Fruit fly (Drosophila melanogaster) whole organism, embryonic: ENCODE results near the gene run.

ENCODE experiments used
- Antp ChIP-seq: fragments of 200-800 bp; sonication (Bioruptor generic); optimal IDR thresholded peaks from 3 replicates; lab custom pipeline; 2016; ENCODE audit warnings: missing biosample characterization, missing genetic modification characterization
- Awh ChIP-seq: fragments of 200-800 bp; sonication (Bioruptor generic); IDR thresholded peaks from 2 replicates; pipeline ENCODE4, ENCODE4 v1.3.6; 2022; ENCODE audit warnings: missing biosample characterization, missing genetic modification characterization
- Bteb2 ChIP-seq: fragments of 200-800 bp; sonication (Bioruptor generic); optimal IDR thresholded peaks from 2 replicates; lab custom pipeline; 2016; ENCODE audit warnings: missing biosample characterization, missing genetic modification characterization
- CG10274 ChIP-seq: fragments of 200-800 bp; sonication (Bioruptor generic); optimal IDR thresholded peaks from 3 replicates; lab custom pipeline; 2017; ENCODE audit warnings: missing biosample characterization, mild to moderate bottlenecking, missing genetic modification characterization
- CG10979 ChIP-seq: fragments of 200-800 bp; sonication (Bioruptor generic); optimal IDR thresholded peaks from 2 replicates; lab custom pipeline; 2018; ENCODE audit warnings: missing biosample characterization, mild to moderate bottlenecking, missing genetic modification characterization, moderate library complexity
- CG12236 ChIP-seq: fragments of 200-800 bp; sonication (Bioruptor generic); optimal IDR thresholded peaks from 2 replicates; lab custom pipeline; 2016; ENCODE audit warnings: missing biosample characterization, missing genetic modification characterization
- CG12299 ChIP-seq: fragments of 200-800 bp; sonication (Bioruptor generic); optimal IDR thresholded peaks from 2 replicates; lab custom pipeline; 2018; ENCODE audit warnings: missing biosample characterization, mild to moderate bottlenecking, missing genetic modification characterization
- CG13775 ChIP-seq: fragments of 200-800 bp; sonication (Bioruptor generic); optimal IDR thresholded peaks from 3 replicates; lab custom pipeline; 2017; ENCODE audit warnings: missing biosample characterization, mild to moderate bottlenecking, missing genetic modification characterization
- CG15479 ChIP-seq: fragments of 200-800 bp; sonication (Bioruptor generic); optimal IDR thresholded peaks from 3 replicates; lab custom pipeline; 2019; ENCODE audit warnings: missing biosample characterization, mild to moderate bottlenecking, missing genetic modification characterization, moderate library complexity
- CG15601 ChIP-seq: fragments of 200-800 bp; sonication (Bioruptor generic); optimal IDR thresholded peaks from 3 replicates; lab custom pipeline; 2019; ENCODE audit warnings: missing biosample characterization, mild to moderate bottlenecking, missing genetic modification characterization, moderate library complexity
- CG16863 ChIP-seq: fragments of 200-800 bp; sonication (Bioruptor generic); optimal IDR thresholded peaks from 3 replicates; lab custom pipeline; 2016; ENCODE audit warnings: missing biosample characterization, missing genetic modification characterization
- CG2889 ChIP-seq: fragments of 200-800 bp; sonication (Bioruptor generic); IDR thresholded peaks from 3 replicates; pipeline ENCODE4 v1.3.6; 2022; ENCODE audit warnings: missing biosample characterization, missing genetic modification characterization
- CG30431 ChIP-seq: fragments of 200-800 bp; sonication (Bioruptor generic); optimal IDR thresholded peaks from 2 replicates; lab custom pipeline; 2017; ENCODE audit warnings: missing biosample characterization, missing genetic modification characterization
- CG3838 ChIP-seq: fragments of 200-800 bp; sonication (Bioruptor generic); optimal IDR thresholded peaks from 3 replicates; lab custom pipeline; 2016; ENCODE audit warnings: missing biosample characterization, missing genetic modification characterization
- CG4328 ChIP-seq: fragments of 200-800 bp; sonication (Bioruptor generic); optimal IDR thresholded peaks from 3 replicates; lab custom pipeline; 2017; ENCODE audit warnings: missing biosample characterization, missing genetic modification reagents, missing genetic modification characterization
- CG4424 ChIP-seq: fragments of 200-800 bp; sonication (Bioruptor generic); optimal IDR thresholded peaks from 3 replicates; lab custom pipeline; 2016; ENCODE audit warnings: missing biosample characterization, missing genetic modification characterization
- CG6272 ChIP-seq: fragments of 200-800 bp; sonication (Bioruptor generic); IDR thresholded peaks from 2 replicates; pipeline ENCODE4 v1.3.6; 2022; ENCODE audit warnings: missing biosample characterization, missing genetic modification characterization
- CG7271 ChIP-seq: fragments of 200-800 bp; sonication (Bioruptor generic); optimal IDR thresholded peaks from 2 replicates; lab custom pipeline; 2018; ENCODE audit warnings: missing biosample characterization, mild to moderate bottlenecking, missing genetic modification characterization, moderate library complexity
- CG7786 ChIP-seq: fragments of 200-800 bp; sonication (Bioruptor generic); optimal IDR thresholded peaks from 2 replicates; lab custom pipeline; 2016; ENCODE audit warnings: missing biosample characterization, missing genetic modification characterization
- CG7963 ChIP-seq: fragments of 200-800 bp; sonication (Bioruptor generic); IDR thresholded peaks from 3 replicates; pipeline ENCODE4 v1.3.6; 2022; ENCODE audit warnings: missing biosample characterization, missing genetic modification characterization; ENCODE audit not compliant: partially characterized antibody
- CG8388 ChIP-seq: fragments of 200-800 bp; sonication (Bioruptor generic); optimal IDR thresholded peaks from 2 replicates; lab custom pipeline; 2019; ENCODE audit warnings: missing biosample characterization, mild to moderate bottlenecking, missing genetic modification characterization, moderate library complexity
- CoRest ChIP-seq: fragments of 200-800 bp; sonication (Bioruptor generic); optimal IDR thresholded peaks from 3 replicates; lab custom pipeline; 2018; ENCODE audit warnings: missing biosample characterization, mild to moderate bottlenecking, missing genetic modification characterization, moderate library complexity
- Dbx ChIP-seq: fragments of 200-800 bp; sonication (Bioruptor generic); IDR thresholded peaks from 3 replicates; pipeline ENCODE4 v1.3.6; 2022; ENCODE audit warnings: missing biosample characterization, missing genetic modification characterization
- Doc3 ChIP-seq: fragments of 200-800 bp; sonication (Bioruptor generic); IDR thresholded peaks from 3 replicates; pipeline ENCODE4 v1.3.6; 2022; ENCODE audit warnings: missing biosample characterization, missing genetic modification characterization; ENCODE audit not compliant: partially characterized antibody
- Hr78 ChIP-seq, 2 experiments: fragments of 200-800 bp in 1 of 2; fragments of >200 bp in 1 of 2; sonication (Bioruptor generic) in 1 of 2; optimal IDR thresholded peaks; 2 replicates each; lab custom pipeline; 2017 to 2019; ENCODE audit warnings: missing biosample characterization in 2 of 2, missing genetic modification characterization in 2 of 2, mild to moderate bottlenecking in 1 of 2, moderate library complexity in 1 of 2
- Hsf ChIP-seq: fragments of 200-800 bp; sonication (Bioruptor generic); optimal IDR thresholded peaks from 3 replicates; lab custom pipeline; 2016; ENCODE audit warnings: missing biosample characterization, missing genetic modification characterization
- Lim3 ChIP-seq: fragments of 200-800 bp; sonication (Bioruptor generic); IDR thresholded peaks from 2 replicates; pipeline ENCODE4 v1.3.6; 2022; ENCODE audit warnings: missing biosample characterization, missing genetic modification characterization
- Stat92E ChIP-seq, 3 experiments: fragments of >200 bp in 2 of 3; fragments of 200-800 bp in 1 of 3; sonication (Bioruptor generic) in 1 of 3; optimal IDR thresholded peaks; 2 replicates each; lab custom pipeline; 2017 to 2019; ENCODE audit warnings: missing biosample characterization in 3 of 3, missing genetic modification characterization in 3 of 3, mild to moderate bottlenecking in 1 of 3, moderate library complexity in 1 of 3
- Tbp ChIP-seq: fragments of >200 bp; optimal IDR thresholded peaks from 2 replicates; lab custom pipeline; 2018; ENCODE audit warnings: missing biosample characterization, missing genetic modification characterization
- Trl ChIP-seq, 3 experiments: fragments of >200 bp in 2 of 3; fragments of 200-800 bp in 1 of 3; sonication (Bioruptor generic) in 1 of 3; optimal IDR thresholded peaks; 2 replicates in 1 of 3; 3 replicates in 2 of 3; lab custom pipeline; 2016 to 2017; ENCODE audit warnings: missing biosample characterization in 1 of 3, missing genetic modification characterization in 1 of 3
- amos ChIP-seq: fragments of 200-800 bp; sonication (Bioruptor generic); IDR thresholded peaks from 2 replicates; pipeline ENCODE4 v1.3.6; 2022; ENCODE audit warnings: missing biosample characterization, missing genetic modification characterization; ENCODE audit not compliant: partially characterized antibody
- ase ChIP-seq: fragments of 200-800 bp; sonication (Bioruptor generic); IDR thresholded peaks from 3 replicates; pipeline ENCODE4 v1.3.6; 2022; ENCODE audit warnings: missing biosample characterization, missing genetic modification characterization
- ci ChIP-seq: fragments of 200-800 bp; sonication (Bioruptor generic); IDR thresholded peaks from 3 replicates; pipeline ENCODE4 v1.3.6; 2022; ENCODE audit warnings: missing biosample characterization, missing genetic modification characterization
- dmrt11E ChIP-seq: fragments of 200-800 bp; sonication (Bioruptor generic); optimal IDR thresholded peaks from 3 replicates; lab custom pipeline; 2018; ENCODE audit warnings: missing biosample characterization, mild to moderate bottlenecking, missing genetic modification characterization, moderate library complexity
- grau ChIP-seq: fragments of 200-800 bp; optimal IDR thresholded peaks from 3 replicates; lab custom pipeline; 2019; ENCODE audit warnings: missing biosample characterization, mild to moderate bottlenecking, missing genetic modification characterization, moderate library complexity
- gsb-n ChIP-seq: fragments of 200-800 bp; sonication (Bioruptor generic); optimal IDR thresholded peaks from 3 replicates; lab custom pipeline; 2018; ENCODE audit warnings: missing biosample characterization, mild to moderate bottlenecking, missing genetic modification characterization
- kni ChIP-seq: fragments of 200-800 bp; sonication (Bioruptor generic); optimal IDR thresholded peaks from 3 replicates; lab custom pipeline; 2017; ENCODE audit warnings: mild to moderate bottlenecking, missing biosample characterization, missing genetic modification reagents, missing genetic modification characterization
- lola ChIP-seq, 3 experiments: fragments of >200 bp in 2 of 3; fragments of 200-800 bp in 1 of 3; sonication (Bioruptor generic) in 1 of 3; optimal IDR thresholded peaks; 2 replicates each; lab custom pipeline; 2017 to 2019; ENCODE audit warnings: missing biosample characterization in 3 of 3, missing genetic modification characterization in 3 of 3, mild to moderate bottlenecking in 1 of 3, moderate library complexity in 1 of 3
- pros ChIP-seq: fragments of 200-800 bp; sonication (Bioruptor generic); optimal IDR thresholded peaks from 3 replicates; lab custom pipeline; 2019; ENCODE audit warnings: missing biosample characterization, mild to moderate bottlenecking, missing genetic modification characterization, moderate library complexity
- run ChIP-seq: fragments of 200-800 bp; sonication (Bioruptor generic); optimal IDR thresholded peaks from 3 replicates; lab custom pipeline; 2018; ENCODE audit warnings: missing biosample characterization, mild to moderate bottlenecking, missing genetic modification characterization
- salm ChIP-seq: fragments of 200-800 bp; sonication (Bioruptor generic); optimal IDR thresholded peaks from 2 replicates; lab custom pipeline; 2018; ENCODE audit warnings: missing biosample characterization, mild to moderate bottlenecking, missing genetic modification characterization
- schlank ChIP-seq: fragments of 200-800 bp; sonication (Bioruptor generic); optimal IDR thresholded peaks from 2 replicates; lab custom pipeline; 2018; ENCODE audit warnings: missing biosample characterization, mild to moderate bottlenecking, missing genetic modification characterization
- slou ChIP-seq: fragments of 200-800 bp; sonication (Bioruptor generic); optimal IDR thresholded peaks from 3 replicates; lab custom pipeline; 2016; ENCODE audit warnings: missing biosample characterization, missing genetic modification characterization
- sob ChIP-seq: fragments of 200-800 bp; sonication (Bioruptor generic); IDR thresholded peaks from 2 replicates; pipeline ENCODE4 v1.3.6; 2022; ENCODE audit warnings: missing biosample characterization, missing genetic modification characterization
- toy ChIP-seq: fragments of 200-800 bp; sonication (Bioruptor generic); IDR thresholded peaks from 2 replicates; pipeline ENCODE4 v1.3.6; 2022; ENCODE audit warnings: missing biosample characterization, missing genetic modification characterization
- tup ChIP-seq: fragments of 200-800 bp; sonication (Bioruptor generic); optimal IDR thresholded peaks from 2 replicates; lab custom pipeline; 2016; ENCODE audit warnings: missing biosample characterization, mild to moderate bottlenecking, missing genetic modification characterization, moderate library complexity
- zen ChIP-seq: fragments of 200-800 bp; sonication (Bioruptor generic); optimal IDR thresholded peaks from 3 replicates; lab custom pipeline; 2018; ENCODE audit warnings: missing biosample characterization, mild to moderate bottlenecking, missing genetic modification characterization, moderate library complexity
- zf30C ChIP-seq: fragments of 200-800 bp; sonication (Bioruptor generic); optimal IDR thresholded peaks from 3 replicates; lab custom pipeline; 2018; ENCODE audit warnings: missing biosample characterization, mild to moderate bottlenecking, missing genetic modification characterization

The run gene

dm6 chrX:20693814-20694452 lies 3.5 kb downstream of the run start (continued):
- peak; percentile 69 for TF ChIP-seq kni (GFP tag; lab: Kevin White, UChicago)
- TF ChIP-seq CG4424 = no peak
- peak; percentile 51 to 66 for TF ChIP-seq Trl (optimal IDR thresholded peaks at IDR 0.05; lab: Kevin White, UChicago)
- no peak for TF ChIP-seq Trl (GFP tag; optimal IDR thresholded peaks at IDR 0.05; lab: Kevin White, UChicago)
- TF ChIP-seq zf30C (GFP tag; lab: Kevin White, UChicago) = no peak
- TF ChIP-seq CoRest (tag; lab: Kevin White, UChicago) = no peak
- no peak for TF ChIP-seq ase (GFP tag; lab: Robert Waterston, UW)
- TF ChIP-seq run (tag; lab: Kevin White, UChicago) = peak; percentile 91
- peak; percentile 95 for TF ChIP-seq CG15479
- TF ChIP-seq ci (GFP tag; lab: Robert Waterston, UW) = no peak
- TF ChIP-seq pros (GFP tag; lab: Kevin White, UChicago) = peak; percentile 69

dm6 chrX:20702904-20703303 lies 12.4 kb downstream of the run start:
- no peak for TF ChIP-seq CG30431 (GFP tag; lab: Kevin White, UChicago)
- peak; percentile 14 for TF ChIP-seq CG10979
- no peak for TF ChIP-seq Lim3 (GFP tag; lab: Robert Waterston, UW)
- no peak for TF ChIP-seq tup (GFP tag; lab: Kevin White, UChicago)
- no peak for TF ChIP-seq gsb-n (tag; lab: Kevin White, UChicago)
- TF ChIP-seq Tbp = no peak
- TF ChIP-seq Hr78 (GFP tag; optimal IDR thresholded peaks at IDR 0.05; lab: Kevin White, UChicago) = no peak
- no peak for TF ChIP-seq ase (GFP tag; lab: Robert Waterston, UW)
- TF ChIP-seq zen (tag; lab: Kevin White, UChicago) = peak; percentile 63
- no peak for TF ChIP-seq schlank (tag; lab: Kevin White, UChicago)
- no peak for TF ChIP-seq CG12299 (tag; lab: Kevin White, UChicago)
- no peak for TF ChIP-seq sob (GFP tag; lab: Robert Waterston, UW)
- no peak for TF ChIP-seq CG7786 (GFP tag; lab: Kevin White, UChicago)
- TF ChIP-seq CG16863 (GFP tag; lab: Kevin White, UChicago) = no peak
- TF ChIP-seq pros (GFP tag; lab: Kevin White, UChicago) = no peak
- peak; percentile 30 for TF ChIP-seq dmrt11E (tag; lab: Kevin White, UChicago)
- no peak for TF ChIP-seq CG7271 (tag; lab: Kevin White, UChicago)
- TF ChIP-seq CG12236 (GFP tag; lab: Kevin White, UChicago) = no peak
- no peak for TF ChIP-seq Hsf (GFP tag; lab: Kevin White, UChicago)
- no peak for TF ChIP-seq CG2889 (GFP tag; lab: Robert Waterston, UW)
- TF ChIP-seq lola (GFP tag; optimal IDR thresholded peaks at IDR 0.05; lab: Kevin White, UChicago) = no peak
- no peak for TF ChIP-seq CG15601 (tag; lab: Kevin White, UChicago)
- TF ChIP-seq grau (tag; lab: Kevin White, UChicago) = no peak
- TF ChIP-seq CG7963 (GFP tag; lab: Robert Waterston, UW) = no peak
- no peak for TF ChIP-seq Dbx (GFP tag; lab: Robert Waterston, UW)
- no peak for TF ChIP-seq Antp (GFP tag; lab: Kevin White, UChicago)
- no peak for TF ChIP-seq CG8388
- TF ChIP-seq slou (GFP tag; lab: Kevin White, UChicago) = no peak
- TF ChIP-seq CG10274 = no peak
- no peak for TF ChIP-seq CG13775 (GFP tag; lab: Kevin White, UChicago)
- TF ChIP-seq toy (GFP tag; lab: Robert Waterston, UW) = no peak
- no peak for TF ChIP-seq Stat92E (GFP tag; optimal IDR thresholded peaks at IDR 0.05; lab: Kevin White, UChicago)
- no peak for TF ChIP-seq Bteb2 (GFP tag; lab: Kevin White, UChicago)
- TF ChIP-seq Awh (GFP tag; lab: Robert Waterston, UW) = no peak
- TF ChIP-seq Doc3 (GFP tag; lab: Robert Waterston, UW) = no peak
- no peak for TF ChIP-seq amos (GFP tag; lab: Robert Waterston, UW)
- TF ChIP-seq CG3838 (GFP tag; lab: Kevin White, UChicago) = no peak
- no peak for TF ChIP-seq salm (tag; lab: Kevin White, UChicago)
- TF ChIP-seq CG4328 (GFP tag; lab: Kevin White, UChicago) = no peak
- no peak for TF ChIP-seq CG6272 (GFP tag; lab: Robert Waterston, UW)
